Fruit fly (Drosophila melanogaster) whole organism, embryonic: ENCODE measurements around the gene CG10365.
A peak's percentile ranks its signal among the peaks of the same experiment; 100 is the strongest.

Source experiments
- ATbp ChIP-seq: fragments of 200-800 bp; sonication (Bioruptor generic); optimal IDR thresholded peaks from 2 replicates; lab custom pipeline; 2017; ENCODE audit warnings: missing biosample characterization, mild to moderate bottlenecking, missing genetic modification characterization, missing genetic modification reagents
- Aef1 ChIP-seq: fragments of 200-800 bp; sonication (Bioruptor generic); IDR thresholded peaks from 3 replicates; pipeline ENCODE4 v1.3.6; 2022; ENCODE audit warnings: missing biosample characterization, missing genetic modification characterization
- Atf3 ChIP-seq: fragments of 200-800 bp; sonication (Bioruptor generic); optimal IDR thresholded peaks from 3 replicates; lab custom pipeline; 2016; ENCODE audit warnings: missing biosample characterization, missing genetic modification characterization
- Atf6 ChIP-seq: fragments of 200-800 bp; sonication (Bioruptor generic); IDR thresholded peaks from 2 replicates; pipeline ENCODE4 v1.3.6; 2022; ENCODE audit warnings: missing biosample characterization, missing genetic modification characterization
- Bgb ChIP-seq: fragments of 200-800 bp; sonication (Bioruptor generic); IDR thresholded peaks from 2 replicates; pipeline ENCODE4 v1.3.6; 2022; ENCODE audit warnings: missing biosample characterization, missing genetic modification characterization; ENCODE audit not compliant: partially characterized antibody
- CG13894 ChIP-seq: fragments of 200-800 bp; sonication (Bioruptor generic); optimal IDR thresholded peaks from 3 replicates; lab custom pipeline; 2018; ENCODE audit warnings: missing biosample characterization, mild to moderate bottlenecking, missing genetic modification characterization, moderate library complexity
- CG14441 ChIP-seq: fragments of 200-800 bp; sonication (Bioruptor generic); IDR thresholded peaks from 2 replicates; pipeline ENCODE4 v1.3.6; 2022; ENCODE audit warnings: missing biosample characterization, missing genetic modification characterization
- CG1529 ChIP-seq: fragments of 200-800 bp; sonication (Bioruptor generic); optimal IDR thresholded peaks from 3 replicates; lab custom pipeline; 2018; ENCODE audit warnings: missing biosample characterization, missing genetic modification characterization
- CG16863 ChIP-seq: fragments of 200-800 bp; sonication (Bioruptor generic); optimal IDR thresholded peaks from 3 replicates; lab custom pipeline; 2016; ENCODE audit warnings: missing biosample characterization, missing genetic modification characterization
- CG17829 ChIP-seq: fragments of 200-800 bp; optimal IDR thresholded peaks from 2 replicates; lab custom pipeline; 2019; ENCODE audit warnings: missing biosample characterization, mild to moderate bottlenecking, missing genetic modification characterization, moderate library complexity
- CG18262 ChIP-seq: fragments of 200-800 bp; optimal IDR thresholded peaks from 3 replicates; lab custom pipeline; 2019; ENCODE audit warnings: missing biosample characterization, mild to moderate bottlenecking, missing genetic modification characterization, moderate library complexity
- CG1832 ChIP-seq: fragments of 200-800 bp; sonication (Bioruptor generic); optimal IDR thresholded peaks from 2 replicates; lab custom pipeline; 2017; ENCODE audit warnings: missing biosample characterization, mild to moderate bottlenecking, missing genetic modification characterization, inconsistent platforms
- CG2202 ChIP-seq: fragments of 200-800 bp; sonication (Bioruptor generic); optimal IDR thresholded peaks from 2 replicates; lab custom pipeline; 2018; ENCODE audit warnings: missing biosample characterization, mild to moderate bottlenecking, missing genetic modification characterization
- CG6854 ChIP-seq: fragments of 200-800 bp; sonication (Bioruptor generic); optimal IDR thresholded peaks from 3 replicates; lab custom pipeline; 2017; ENCODE audit warnings: missing biosample characterization, mild to moderate bottlenecking, missing genetic modification characterization
- CG7987 ChIP-seq: fragments of 200-800 bp; sonication (Bioruptor generic); optimal IDR thresholded peaks from 2 replicates; lab custom pipeline; 2018; ENCODE audit warnings: missing biosample characterization, mild to moderate bottlenecking, missing genetic modification characterization, moderate library complexity
- CG8388 ChIP-seq: fragments of 200-800 bp; sonication (Bioruptor generic); optimal IDR thresholded peaks from 2 replicates; lab custom pipeline; 2019; ENCODE audit warnings: missing biosample characterization, mild to moderate bottlenecking, missing genetic modification characterization, moderate library complexity
- CG8765 ChIP-seq: fragments of 200-800 bp; sonication (Bioruptor generic); IDR thresholded peaks from 2 replicates; pipeline ENCODE4 v1.3.6; 2022; ENCODE audit warnings: missing biosample characterization, missing genetic modification characterization
- CG9609 ChIP-seq: fragments of 200-800 bp; sonication (Bioruptor generic); optimal IDR thresholded peaks from 3 replicates; lab custom pipeline; 2016; ENCODE audit warnings: missing biosample characterization, missing genetic modification characterization
- CG9727 ChIP-seq: fragments of 200-800 bp; sonication (Bioruptor generic); optimal IDR thresholded peaks from 3 replicates; lab custom pipeline; 2017; ENCODE audit warnings: missing biosample characterization, mild to moderate bottlenecking, missing genetic modification characterization
- CoRest ChIP-seq: fragments of 200-800 bp; sonication (Bioruptor generic); optimal IDR thresholded peaks from 3 replicates; lab custom pipeline; 2018; ENCODE audit warnings: missing biosample characterization, mild to moderate bottlenecking, missing genetic modification characterization, moderate library complexity
- Dfd ChIP-seq, 2 experiments: fragments of >200 bp; optimal IDR thresholded peaks; 2 replicates each; lab custom pipeline; 2017; ENCODE audit warnings: missing biosample characterization in 2 of 2, missing genetic modification characterization in 2 of 2
- Drgx ChIP-seq: fragments of 200-800 bp; sonication (Bioruptor generic); IDR thresholded peaks from 2 replicates; pipeline ENCODE4 v1.3.6; 2022; ENCODE audit warnings: missing biosample characterization, missing genetic modification characterization
- Hey ChIP-seq: fragments of 200-800 bp; sonication (Bioruptor generic); optimal IDR thresholded peaks from 3 replicates; lab custom pipeline; 2018; ENCODE audit warnings: missing biosample characterization, mild to moderate bottlenecking, missing genetic modification characterization
- HmgD ChIP-seq: fragments of 200-800 bp; sonication (Bioruptor generic); optimal IDR thresholded peaks from 3 replicates; lab custom pipeline; 2016; ENCODE audit warnings: missing biosample characterization, missing genetic modification characterization
- HmgZ ChIP-seq: fragments of 200-800 bp; sonication (Bioruptor generic); optimal IDR thresholded peaks from 2 replicates; lab custom pipeline; 2018; ENCODE audit warnings: missing biosample characterization, mild to moderate bottlenecking, missing genetic modification characterization
- Jarid2 ChIP-seq: fragments of 200-800 bp; sonication (Bioruptor generic); optimal IDR thresholded peaks from 3 replicates; lab custom pipeline; 2017; ENCODE audit warnings: mild to moderate bottlenecking, missing biosample characterization, missing genetic modification reagents, missing genetic modification characterization
- MTF-1 ChIP-seq: fragments of 200-800 bp; sonication (Bioruptor generic); optimal IDR thresholded peaks from 2 replicates; lab custom pipeline; 2018; ENCODE audit warnings: missing biosample characterization, mild to moderate bottlenecking, missing genetic modification characterization, borderline replicate concordance
- Nf-YA ChIP-seq: fragments of 200-800 bp; sonication (Bioruptor generic); IDR thresholded peaks from 2 replicates; pipeline ENCODE4 v1.3.6; 2022; ENCODE audit warnings: missing biosample characterization, missing genetic modification characterization
- Opbp ChIP-seq: fragments of 200-800 bp; sonication (Bioruptor generic); IDR thresholded peaks from 3 replicates; pipeline ENCODE4 v1.3.6; 2022; ENCODE audit warnings: missing biosample characterization, missing genetic modification characterization; ENCODE audit not compliant: partially characterized antibody
- Stat92E ChIP-seq, 3 experiments: fragments of >200 bp in 2 of 3; fragments of 200-800 bp in 1 of 3; sonication (Bioruptor generic) in 1 of 3; optimal IDR thresholded peaks; 2 replicates each; lab custom pipeline; 2017 to 2019; ENCODE audit warnings: missing biosample characterization in 3 of 3, missing genetic modification characterization in 3 of 3, mild to moderate bottlenecking in 1 of 3, moderate library complexity in 1 of 3
- Trl ChIP-seq, 3 experiments: fragments of >200 bp in 2 of 3; fragments of 200-800 bp in 1 of 3; sonication (Bioruptor generic) in 1 of 3; optimal IDR thresholded peaks; 2 replicates in 1 of 3; 3 replicates in 2 of 3; lab custom pipeline; 2016 to 2017; ENCODE audit warnings: missing biosample characterization in 1 of 3, missing genetic modification characterization in 1 of 3
- bcd ChIP-seq: fragments of 200-800 bp; sonication (Bioruptor generic); optimal IDR thresholded peaks from 2 replicates; lab custom pipeline; 2017; ENCODE audit warnings: missing biosample characterization, mild to moderate bottlenecking, missing genetic modification characterization
- emc ChIP-seq: fragments of 200-800 bp; sonication (Bioruptor generic); optimal IDR thresholded peaks from 2 replicates; lab custom pipeline; 2016; ENCODE audit warnings: missing biosample characterization, missing genetic modification characterization
- gsb ChIP-seq: fragments of 200-800 bp; sonication (Bioruptor generic); IDR thresholded peaks from 2 replicates; pipeline ENCODE4 v1.3.6; 2022; ENCODE audit warnings: missing biosample characterization, missing genetic modification characterization
- hkb ChIP-seq, 2 experiments: fragments of 200-800 bp in 1 of 2; fragments of >200 bp in 1 of 2; sonication (Bioruptor generic) in 1 of 2; IDR thresholded peaks in 1 of 2; optimal IDR thresholded peaks in 1 of 2; 2 replicates each; pipeline versions ENCODE4 v1.3.6 to Lab custom; 2017 to 2022; ENCODE audit warnings: missing biosample characterization in 1 of 2, missing genetic modification characterization in 1 of 2
- jing ChIP-seq: fragments of 200-800 bp; sonication (Bioruptor generic); optimal IDR thresholded peaks from 2 replicates; lab custom pipeline; 2018; ENCODE audit warnings: missing biosample characterization, mild to moderate bottlenecking, missing genetic modification characterization
- lov ChIP-seq, 2 experiments: fragments of 200-800 bp in 1 of 2; fragments of >200 bp in 1 of 2; sonication (Bioruptor generic) in 1 of 2; IDR thresholded peaks in 1 of 2; optimal IDR thresholded peaks in 1 of 2; 2 replicates in 1 of 2; 3 replicates in 1 of 2; pipeline versions ENCODE4 v1.3.6 to Lab custom; 2017 to 2022; ENCODE audit warnings: missing biosample characterization in 1 of 2, missing genetic modification characterization in 1 of 2
- onecut ChIP-seq: fragments of 200-800 bp; sonication (Bioruptor generic); IDR thresholded peaks from 2 replicates; pipeline ENCODE4 v1.3.6; 2022; ENCODE audit warnings: missing biosample characterization, missing genetic modification characterization
- p53 ChIP-seq: fragments of 200-800 bp; sonication (Bioruptor generic); optimal IDR thresholded peaks from 2 replicates; lab custom pipeline; 2016; ENCODE audit warnings: missing biosample characterization, missing genetic modification characterization
- pan ChIP-seq, 4 experiments: fragments of >200 bp in 3 of 4; fragments of 200-800 bp in 1 of 4; sonication (Bioruptor generic) in 1 of 4; optimal IDR thresholded peaks in 3 of 4; IDR thresholded peaks in 1 of 4; 2 replicates each; pipeline versions ENCODE4 v1.3.6 to Lab custom; 2017 to 2022; ENCODE audit warnings: missing biosample characterization in 2 of 4, missing genetic modification characterization in 2 of 4, mixed read lengths in 1 of 4
- pum ChIP-seq: fragments of 200-800 bp; sonication (Bioruptor generic); optimal IDR thresholded peaks from 2 replicates; lab custom pipeline; 2016; ENCODE audit warnings: missing biosample characterization, missing genetic modification characterization
- ro ChIP-seq: fragments of 200-800 bp; sonication (Bioruptor generic); IDR thresholded peaks from 2 replicates; pipeline ENCODE4 v1.3.6; 2022; ENCODE audit warnings: missing biosample characterization, missing genetic modification characterization
- schlank ChIP-seq: fragments of 200-800 bp; sonication (Bioruptor generic); optimal IDR thresholded peaks from 2 replicates; lab custom pipeline; 2018; ENCODE audit warnings: missing biosample characterization, mild to moderate bottlenecking, missing genetic modification characterization
- sqz ChIP-seq: fragments of 200-800 bp; sonication (Bioruptor generic); optimal IDR thresholded peaks from 3 replicates; lab custom pipeline; 2018; ENCODE audit warnings: missing biosample characterization, mild to moderate bottlenecking, missing genetic modification characterization
- tgo ChIP-seq: fragments of 200-800 bp; sonication (Bioruptor generic); IDR thresholded peaks from 3 replicates; pipeline ENCODE4 v1.3.6; 2022; ENCODE audit warnings: missing biosample characterization, missing genetic modification characterization
- unpg ChIP-seq: fragments of 200-800 bp; sonication (Bioruptor generic); optimal IDR thresholded peaks from 3 replicates; lab custom pipeline; 2018; ENCODE audit warnings: missing biosample characterization, mild to moderate bottlenecking, missing genetic modification characterization, moderate library complexity
- vfl ChIP-seq: fragments of 200-800 bp; sonication (Bioruptor generic); optimal IDR thresholded peaks from 2 replicates; lab custom pipeline; 2016; ENCODE audit warnings: missing biosample characterization, missing genetic modification characterization

Gene CG10365

dm6 chr3R:23760219-23761018 lies 37.3 kb downstream of the CG10365 start, which contains the start of gene SdhD (continued):
- TF ChIP-seq pan (optimal IDR thresholded peaks at IDR 0.05; lab: Kevin White, UChicago) (no peak), pan (GFP tag; optimal IDR thresholded peaks at IDR 0.05 in 1 of 2, IDR thresholded peaks at IDR 0.05 in 1 of 2) (no peak), CoRest (tag; lab: Kevin White, UChicago) (no peak), CG16863 (GFP tag; lab: Kevin White, UChicago) (no peak), CG1529 (GFP tag; lab: Kevin White, UChicago) (no peak), CG17829 (peak; percentile 9), Aef1 (GFP tag; lab: Robert Waterston, UW) (no peak), Atf3 (no peak), CG14441 (GFP tag; lab: Robert Waterston, UW) (no peak), CG1832 (GFP tag; lab: Kevin White, UChicago) (no peak), unpg (GFP tag; lab: Kevin White, UChicago) (peak; percentile 6), schlank (tag; lab: Kevin White, UChicago) (no peak), CG7987 (peak; percentile 40), CG13894 (tag; lab: Kevin White, UChicago) (no peak), Stat92E (GFP tag; optimal IDR thresholded peaks at IDR 0.05; lab: Kevin White, UChicago) (no peak), CG9727 (no peak), bcd (GFP tag; lab: Kevin White, UChicago) (no peak), emc (GFP tag; lab: Kevin White, UChicago) (no peak), CG8388 (GFP tag; lab: Kevin White, UChicago) (no peak), Opbp (GFP tag; lab: Robert Waterston, UW) (peak; percentile 58; the same call in 2 of the 3 replicates), CG18262 (tag; lab: Kevin White, UChicago) (no peak), Bgb (peak; percentile 66), pum (GFP tag; lab: Kevin White, UChicago) (no peak), onecut (GFP tag; lab: Robert Waterston, UW) (peak; percentile 48; the same call in 1 of the 2 replicates), Atf6 (GFP tag; lab: Robert Waterston, UW) (peak; percentile 16; the same call in 1 of the 2 replicates), HmgZ (peak; percentile 55), CG9609 (GFP tag; lab: Kevin White, UChicago) (no peak), lov (optimal IDR thresholded peaks at IDR 0.05; lab: Kevin White, UChicago) (no peak), lov (GFP tag; IDR thresholded peaks at IDR 0.05; lab: Robert Waterston, UW) (no peak), CG2202 (tag; lab: Kevin White, UChicago) (no peak), jing (GFP tag; lab: Kevin White, UChicago) (no peak), CG6854 (GFP tag; lab: Kevin White, UChicago) (no peak), ro (no peak), gsb (GFP tag; lab: Robert Waterston, UW) (no peak), hkb (optimal IDR thresholded peaks at IDR 0.05; lab: Kevin White, UChicago) (no peak), hkb (GFP tag; IDR thresholded peaks at IDR 0.05; lab: Robert Waterston, UW) (no peak), ATbp (no peak), p53 (GFP tag; lab: Kevin White, UChicago) (no peak), Drgx (GFP tag; lab: Robert Waterston, UW) (no peak), Jarid2 (GFP tag; lab: Kevin White, UChicago) (no peak), sqz (GFP tag; lab: Kevin White, UChicago) (no peak), HmgD (GFP tag; lab: Kevin White, UChicago) (no peak), Nf-YA (GFP tag; lab: Robert Waterston, UW) (no peak), vfl (GFP tag; lab: Kevin White, UChicago) (peak; percentile 53), MTF-1 (no peak), tgo (GFP tag; lab: Robert Waterston, UW) (no peak), Trl (optimal IDR thresholded peaks at IDR 0.05; lab: Kevin White, UChicago) (no peak), Trl (GFP tag; optimal IDR thresholded peaks at IDR 0.05; lab: Kevin White, UChicago) (no peak), CG8765 (no peak), Dfd (GFP tag; optimal IDR thresholded peaks at IDR 0.05; lab: Kevin White, UChicago) (no peak), Hey (no peak)
